Worm (Caenorhabditis elegans) whole organism, L3 larva: Measurements from ENCODE around the gene C02B8.1.

ENCODE experiments used
- nhr-25 ChIP-seq: sonication (generic microtip); optimal IDR thresholded peaks from 2 replicates; lab custom pipeline; 2017; ENCODE audit warnings: missing biosample characterization, missing genetic modification characterization
- pqm-1 ChIP-seq: fragments of 150-350 bp; optimal IDR thresholded peaks from 2 replicates; lab custom pipeline; 2017; ENCODE audit warnings: missing biosample characterization, missing genetic modification characterization, inconsistent platforms
- sea-2 ChIP-seq: fragments of 150-350 bp; sonication (generic microtip); optimal IDR thresholded peaks from 4 replicates; lab custom pipeline; 2014; ENCODE audit warnings: missing biosample characterization, missing genetic modification reagents, missing genetic modification characterization
- skn-1 ChIP-seq: fragments of 150-350 bp; optimal IDR thresholded peaks from 2 replicates; lab custom pipeline; 2014; ENCODE audit warnings: missing biosample characterization, missing genetic modification characterization

DNA sequence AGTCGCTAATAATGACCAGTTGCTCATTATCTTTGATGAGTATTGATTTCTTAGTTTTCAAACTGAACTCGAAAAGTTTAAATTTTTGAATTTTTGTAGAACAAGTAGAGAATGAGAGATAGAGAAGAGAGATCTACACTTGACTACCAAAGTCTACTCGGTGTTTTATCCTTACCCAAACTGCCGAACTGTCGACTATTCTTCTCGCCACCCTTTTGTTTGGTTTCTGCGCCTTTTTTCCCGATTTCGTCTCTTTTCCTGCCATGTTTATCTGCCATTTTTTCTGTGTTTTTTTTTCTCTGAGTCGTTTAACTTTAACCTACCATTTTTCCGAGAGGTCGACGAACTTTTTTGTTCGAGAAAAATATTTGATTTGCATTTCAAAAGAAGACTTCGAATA lies 24.3 kb upstream of the C02B8.1 start, which contains the start of gene C02B8.12:
- TF ChIP-seq skn-1 (tag; lab: Kevin White, UChicago) (no peak), pqm-1 (tag; lab: Kevin White, UChicago) (no peak), nhr-25 (tag; lab: Kevin White, UChicago) (no peak), sea-2 (GFP tag; lab: Kevin White, UChicago) (no peak)
